Fruit fly (Drosophila melanogaster) whole organism, embryonic: ENCODE results near the gene CG18281.

Experiments used
- Abd-B ChIP-seq: fragments of 200-800 bp; sonication (Bioruptor generic); optimal IDR thresholded peaks from 2 replicates; lab custom pipeline; 2018; ENCODE audit warnings: missing biosample characterization, mild to moderate bottlenecking, missing genetic modification characterization, moderate library complexity
- Atf6 ChIP-seq: fragments of 200-800 bp; sonication (Bioruptor generic); IDR thresholded peaks from 2 replicates; pipeline ENCODE4 v1.3.6; 2022; ENCODE audit warnings: missing biosample characterization, missing genetic modification characterization
- CG11085 ChIP-seq: fragments of 200-800 bp; sonication (Bioruptor generic); IDR thresholded peaks from 2 replicates; pipeline ENCODE4 v1.3.6; 2022; ENCODE audit warnings: missing biosample characterization, missing genetic modification characterization
- CG12299 ChIP-seq: fragments of 200-800 bp; sonication (Bioruptor generic); optimal IDR thresholded peaks from 2 replicates; lab custom pipeline; 2018; ENCODE audit warnings: missing biosample characterization, mild to moderate bottlenecking, missing genetic modification characterization
- CG12391 ChIP-seq: fragments of 200-800 bp; sonication (Bioruptor generic); optimal IDR thresholded peaks from 3 replicates; lab custom pipeline; 2018; ENCODE audit warnings: missing biosample characterization, mild to moderate bottlenecking, missing genetic modification characterization, moderate library complexity
- CG1647 ChIP-seq: fragments of 200-800 bp; sonication (Bioruptor generic); optimal IDR thresholded peaks from 3 replicates; lab custom pipeline; 2016; ENCODE audit warnings: missing biosample characterization, missing genetic modification characterization
- CG16813 ChIP-seq: fragments of 200-800 bp; sonication (Bioruptor generic); IDR thresholded peaks from 3 replicates; pipeline ENCODE4 v1.3.6; 2022; ENCODE audit warnings: missing biosample characterization, missing genetic modification characterization; ENCODE audit not compliant: partially characterized antibody
- CG16815 ChIP-seq: fragments of 200-800 bp; sonication (Bioruptor generic); optimal IDR thresholded peaks from 3 replicates; lab custom pipeline; 2017; ENCODE audit warnings: missing biosample characterization, mild to moderate bottlenecking, missing genetic modification characterization
- CG17186 ChIP-seq: fragments of 200-800 bp; sonication (Bioruptor generic); optimal IDR thresholded peaks from 3 replicates; lab custom pipeline; 2017; ENCODE audit warnings: missing biosample characterization, missing genetic modification reagents, missing genetic modification characterization
- CG17802 ChIP-seq: fragments of 200-800 bp; sonication (Bioruptor generic); optimal IDR thresholded peaks from 2 replicates; lab custom pipeline; 2018; ENCODE audit warnings: missing biosample characterization, mild to moderate bottlenecking, missing genetic modification characterization, moderate library complexity
- CG2678 ChIP-seq: fragments of 200-800 bp; sonication (Bioruptor generic); optimal IDR thresholded peaks from 3 replicates; lab custom pipeline; 2019; ENCODE audit warnings: missing biosample characterization, mild to moderate bottlenecking, missing genetic modification characterization, moderate library complexity
- CG31365 ChIP-seq: fragments of 200-800 bp; sonication (Bioruptor generic); optimal IDR thresholded peaks from 2 replicates; lab custom pipeline; 2018; ENCODE audit warnings: missing biosample characterization, mild to moderate bottlenecking, missing genetic modification characterization
- CG32772 ChIP-seq: fragments of 200-800 bp; sonication (Bioruptor generic); IDR thresholded peaks from 2 replicates; pipeline ENCODE4 v1.3.6; 2022; ENCODE audit warnings: missing biosample characterization, missing genetic modification characterization
- CG3995 ChIP-seq: fragments of 200-800 bp; sonication (Bioruptor generic); optimal IDR thresholded peaks from 3 replicates; lab custom pipeline; 2016; ENCODE audit warnings: missing biosample characterization, missing genetic modification characterization
- CG6854 ChIP-seq: fragments of 200-800 bp; sonication (Bioruptor generic); optimal IDR thresholded peaks from 3 replicates; lab custom pipeline; 2017; ENCODE audit warnings: missing biosample characterization, mild to moderate bottlenecking, missing genetic modification characterization
- CG7987 ChIP-seq: fragments of 200-800 bp; sonication (Bioruptor generic); optimal IDR thresholded peaks from 2 replicates; lab custom pipeline; 2018; ENCODE audit warnings: missing biosample characterization, mild to moderate bottlenecking, missing genetic modification characterization, moderate library complexity
- CG8281 ChIP-seq: fragments of 200-800 bp; sonication (Bioruptor generic); optimal IDR thresholded peaks from 2 replicates; lab custom pipeline; 2018; ENCODE audit warnings: missing biosample characterization, mild to moderate bottlenecking, missing genetic modification characterization, moderate library complexity
- Drgx ChIP-seq: fragments of 200-800 bp; sonication (Bioruptor generic); IDR thresholded peaks from 2 replicates; pipeline ENCODE4 v1.3.6; 2022; ENCODE audit warnings: missing biosample characterization, missing genetic modification characterization
- H2.0 ChIP-seq: fragments of 200-800 bp; sonication (Bioruptor generic); IDR thresholded peaks from 2 replicates; pipeline ENCODE4 v1.3.6; 2022; ENCODE audit warnings: missing biosample characterization, missing genetic modification characterization
- Hand ChIP-seq: fragments of 200-800 bp; sonication (Bioruptor generic); optimal IDR thresholded peaks from 2 replicates; lab custom pipeline; 2017; ENCODE audit warnings: mild to moderate bottlenecking, missing biosample characterization, missing genetic modification reagents, missing genetic modification characterization
- Mes4 ChIP-seq: fragments of 200-800 bp; sonication (Bioruptor generic); optimal IDR thresholded peaks from 2 replicates; lab custom pipeline; 2016; ENCODE audit warnings: missing biosample characterization, missing genetic modification characterization
- Myb ChIP-seq: fragments of 200-800 bp; sonication (Bioruptor generic); optimal IDR thresholded peaks from 2 replicates; lab custom pipeline; 2016; ENCODE audit warnings: missing biosample characterization, missing genetic modification characterization
- Neu2 ChIP-seq: fragments of 200-800 bp; sonication (Bioruptor generic); optimal IDR thresholded peaks from 3 replicates; lab custom pipeline; 2016; ENCODE audit warnings: missing biosample characterization, missing genetic modification characterization, borderline replicate concordance
- Pdp1 ChIP-seq, 2 experiments: fragments of 200-800 bp; sonication (Bioruptor generic); optimal IDR thresholded peaks; 3 replicates each; lab custom pipeline; 2016; ENCODE audit warnings: missing biosample characterization in 2 of 2, missing genetic modification characterization in 2 of 2, mild to moderate bottlenecking in 1 of 2, moderate library complexity in 1 of 2
- Ptx1 ChIP-seq: fragments of 200-800 bp; sonication (Bioruptor generic); IDR thresholded peaks from 2 replicates; pipeline ENCODE4 v1.3.6; 2022; ENCODE audit warnings: missing biosample characterization, missing genetic modification characterization
- Rx ChIP-seq: fragments of 200-800 bp; sonication (Bioruptor generic); IDR thresholded peaks from 2 replicates; pipeline ENCODE4 v1.3.6; 2022; ENCODE audit warnings: missing biosample characterization, missing genetic modification characterization
- Six4 ChIP-seq: fragments of 200-800 bp; sonication (Bioruptor generic); optimal IDR thresholded peaks from 2 replicates; lab custom pipeline; 2016; ENCODE audit warnings: missing biosample characterization, missing genetic modification characterization
- Tbp ChIP-seq: fragments of >200 bp; optimal IDR thresholded peaks from 2 replicates; lab custom pipeline; 2018; ENCODE audit warnings: missing biosample characterization, missing genetic modification characterization
- az2 ChIP-seq: fragments of 200-800 bp; sonication (Bioruptor generic); optimal IDR thresholded peaks from 3 replicates; lab custom pipeline; 2016; ENCODE audit warnings: missing biosample characterization, missing genetic modification characterization
- bigmax ChIP-seq: fragments of 200-800 bp; sonication (Bioruptor generic); optimal IDR thresholded peaks from 2 replicates; lab custom pipeline; 2018; ENCODE audit warnings: missing biosample characterization, mild to moderate bottlenecking, missing genetic modification characterization
- crol ChIP-seq: fragments of 200-800 bp; sonication (Bioruptor generic); IDR thresholded peaks from 2 replicates; pipeline ENCODE4 v1.3.6; 2022; ENCODE audit warnings: missing biosample characterization, missing genetic modification characterization
- cwo ChIP-seq: fragments of 200-800 bp; sonication (Bioruptor generic); optimal IDR thresholded peaks from 3 replicates; lab custom pipeline; 2017; ENCODE audit warnings: missing biosample characterization, missing genetic modification characterization, mild to moderate bottlenecking, moderate library complexity, missing genetic modification reagents
- danr ChIP-seq: fragments of 200-800 bp; sonication (Bioruptor generic); IDR thresholded peaks from 2 replicates; pipeline ENCODE4 v1.3.6; 2022; ENCODE audit warnings: missing biosample characterization, missing genetic modification characterization
- gem ChIP-seq: fragments of 200-800 bp; sonication (Bioruptor generic); optimal IDR thresholded peaks from 2 replicates; lab custom pipeline; 2019; ENCODE audit warnings: missing biosample characterization, mild to moderate bottlenecking, missing genetic modification characterization, moderate library complexity
- lilli ChIP-seq: fragments of 200-800 bp; sonication (Bioruptor generic); optimal IDR thresholded peaks from 3 replicates; lab custom pipeline; 2016; ENCODE audit warnings: missing biosample characterization, missing genetic modification characterization
- luna ChIP-seq: fragments of 200-800 bp; sonication (Bioruptor generic); optimal IDR thresholded peaks from 2 replicates; lab custom pipeline; 2016; ENCODE audit warnings: missing biosample characterization, missing genetic modification characterization
- onecut ChIP-seq: fragments of 200-800 bp; sonication (Bioruptor generic); IDR thresholded peaks from 2 replicates; pipeline ENCODE4 v1.3.6; 2022; ENCODE audit warnings: missing biosample characterization, missing genetic modification characterization
- pan ChIP-seq, 4 experiments: fragments of >200 bp in 3 of 4; fragments of 200-800 bp in 1 of 4; sonication (Bioruptor generic) in 1 of 4; optimal IDR thresholded peaks in 3 of 4; IDR thresholded peaks in 1 of 4; 2 replicates each; pipeline versions ENCODE4 v1.3.6 to Lab custom; 2017 to 2022; ENCODE audit warnings: missing biosample characterization in 2 of 4, missing genetic modification characterization in 2 of 4, mixed read lengths in 1 of 4
- peb ChIP-seq: fragments of 200-800 bp; sonication (Bioruptor generic); IDR thresholded peaks from 2 replicates; pipeline ENCODE4 v1.3.6; 2022; ENCODE audit warnings: missing biosample characterization, missing genetic modification characterization
- pfk ChIP-seq: fragments of 200-800 bp; sonication (Bioruptor generic); optimal IDR thresholded peaks from 2 replicates; lab custom pipeline; 2018; ENCODE audit warnings: missing biosample characterization, mild to moderate bottlenecking, missing genetic modification characterization, moderate library complexity
- pita ChIP-seq: fragments of 200-800 bp; sonication (Bioruptor generic); optimal IDR thresholded peaks from 2 replicates; lab custom pipeline; 2017; ENCODE audit warnings: missing biosample characterization, mild to moderate bottlenecking, missing genetic modification characterization
- pnt ChIP-seq: fragments of 200-800 bp; sonication (Bioruptor generic); optimal IDR thresholded peaks from 3 replicates; lab custom pipeline; 2016; ENCODE audit warnings: missing biosample characterization, missing genetic modification characterization
- sens-2 ChIP-seq: fragments of 200-800 bp; sonication (Bioruptor generic); IDR thresholded peaks from 2 replicates; pipeline ENCODE4 v1.3.6; 2022; ENCODE audit warnings: missing biosample characterization, missing genetic modification characterization
- slbo ChIP-seq: fragments of 200-800 bp; sonication (Bioruptor generic); IDR thresholded peaks from 2 replicates; pipeline ENCODE4 v1.3.6; 2022; ENCODE audit warnings: missing biosample characterization, missing genetic modification characterization
- so ChIP-seq: fragments of 200-800 bp; sonication (Bioruptor generic); IDR thresholded peaks from 3 replicates; pipeline ENCODE4 v1.3.6; 2022; ENCODE audit warnings: missing biosample characterization, missing genetic modification characterization
- sqz ChIP-seq: fragments of 200-800 bp; sonication (Bioruptor generic); optimal IDR thresholded peaks from 3 replicates; lab custom pipeline; 2018; ENCODE audit warnings: missing biosample characterization, mild to moderate bottlenecking, missing genetic modification characterization
- tap ChIP-seq: fragments of 200-800 bp; optimal IDR thresholded peaks from 3 replicates; lab custom pipeline; 2019; ENCODE audit warnings: missing biosample characterization, mild to moderate bottlenecking, missing genetic modification characterization, moderate library complexity
- tx ChIP-seq: fragments of 200-800 bp; sonication (Bioruptor generic); optimal IDR thresholded peaks from 2 replicates; lab custom pipeline; 2016; ENCODE audit warnings: missing biosample characterization, missing genetic modification characterization
- unpg ChIP-seq: fragments of 200-800 bp; sonication (Bioruptor generic); optimal IDR thresholded peaks from 3 replicates; lab custom pipeline; 2018; ENCODE audit warnings: missing biosample characterization, mild to moderate bottlenecking, missing genetic modification characterization, moderate library complexity

Gene CG18281

dm6 chr3L:20509121-20509934 lies 9.7 kb downstream of the CG18281 start (continued):
- TF ChIP-seq tx (GFP tag; lab: Kevin White, UChicago), result peak; percentile 21
- peak; percentile 39 for TF ChIP-seq tap
- TF ChIP-seq Atf6 (GFP tag; lab: Robert Waterston, UW), result peak; percentile 53
- TF ChIP-seq CG7987 (GFP tag; lab: Kevin White, UChicago), result no peak
- peak; percentile 64 for TF ChIP-seq sqz (GFP tag; lab: Kevin White, UChicago)
- peak; percentile 96 for TF ChIP-seq cwo (GFP tag; lab: Kevin White, UChicago)
- no peak for TF ChIP-seq Tbp (GFP tag; lab: Kevin White, UChicago)
- TF ChIP-seq Myb, result peak; percentile 44
- peak; percentile 53 for TF ChIP-seq Ptx1 (GFP tag; lab: Robert Waterston, UW)
- TF ChIP-seq lilli, result peak; percentile 87
- no peak for TF ChIP-seq CG17186
- no peak for TF ChIP-seq pita (GFP tag; lab: Kevin White, UChicago)
- peak; percentile 92 for TF ChIP-seq CG2678 (tag; lab: Kevin White, UChicago)
- peak; percentile 64 for TF ChIP-seq Abd-B (GFP tag; lab: Kevin White, UChicago)
- TF ChIP-seq CG31365 (tag; lab: Kevin White, UChicago), result no peak
- TF ChIP-seq az2 (GFP tag; lab: Kevin White, UChicago), result peak; percentile 69
- TF ChIP-seq gem (tag; lab: Kevin White, UChicago), result peak; percentile 89
- no peak for TF ChIP-seq luna (GFP tag; lab: Kevin White, UChicago)
- TF ChIP-seq Six4 (GFP tag; lab: Kevin White, UChicago), result peak; percentile 65
- no peak for TF ChIP-seq Rx
- peak; percentile 45 for TF ChIP-seq Mes4 (GFP tag; lab: Kevin White, UChicago)
- peak; percentile 41 for TF ChIP-seq CG3995
- TF ChIP-seq CG11085 (GFP tag; lab: Robert Waterston, UW), result no peak
- peak; percentile 83 for TF ChIP-seq Hand (GFP tag; lab: Kevin White, UChicago)
- no peak for TF ChIP-seq CG16813 (GFP tag; lab: Robert Waterston, UW)
- TF ChIP-seq Neu2 (GFP tag; lab: Kevin White, UChicago), result no peak
- TF ChIP-seq crol, result peak; percentile 44; the same call in 1 of the 2 replicates
- no peak for TF ChIP-seq sens-2
- peak; percentile 80 for TF ChIP-seq CG16815
- TF ChIP-seq CG6854 (GFP tag; lab: Kevin White, UChicago), result peak; percentile 67
- no peak for TF ChIP-seq pan (optimal IDR thresholded peaks at IDR 0.05; lab: Kevin White, UChicago)
- peak in 1 of 2 experiments; percentile 11 for TF ChIP-seq pan (GFP tag; optimal IDR thresholded peaks at IDR 0.05 in 1 of 2, IDR thresholded peaks at IDR 0.05 in 1 of 2)
- peak; percentile 48 for TF ChIP-seq pnt
- no peak for TF ChIP-seq CG32772 (GFP tag; lab: Robert Waterston, UW)
- TF ChIP-seq CG17802, result no peak
- peak; percentile 50 for TF ChIP-seq CG8281
- TF ChIP-seq CG12299 (tag; lab: Kevin White, UChicago), result peak; percentile 63
- peak; percentile 66 for TF ChIP-seq slbo (GFP tag; lab: Robert Waterston, UW)
- TF ChIP-seq danr, result no peak
- peak; percentile 64 for TF ChIP-seq unpg (GFP tag; lab: Kevin White, UChicago)
- peak; percentile 41; the same call in 1 of the 2 replicates for TF ChIP-seq Drgx (GFP tag; lab: Robert Waterston, UW)
- peak; percentile 66 to 89 for TF ChIP-seq Pdp1 (GFP tag; optimal IDR thresholded peaks at IDR 0.05; lab: Kevin White, UChicago)
- no peak for TF ChIP-seq so (GFP tag; lab: Robert Waterston, UW)
- no peak for TF ChIP-seq bigmax (GFP tag; lab: Kevin White, UChicago)
- no peak for TF ChIP-seq H2.0 (GFP tag; lab: Robert Waterston, UW)
- TF ChIP-seq CG1647 (GFP tag; lab: Kevin White, UChicago), result peak; percentile 43
- TF ChIP-seq onecut (GFP tag; lab: Robert Waterston, UW), result peak; percentile 34; the same call in 1 of the 2 replicates
- TF ChIP-seq pfk (GFP tag; lab: Kevin White, UChicago), result no peak
- TF ChIP-seq peb (GFP tag; lab: Robert Waterston, UW), result no peak
- peak; percentile 84 for TF ChIP-seq CG12391 (tag; lab: Kevin White, UChicago)
